Worm (Caenorhabditis elegans): ENCODE data around the gene ZC395.4.

ZC395.4 gene

DNA sequence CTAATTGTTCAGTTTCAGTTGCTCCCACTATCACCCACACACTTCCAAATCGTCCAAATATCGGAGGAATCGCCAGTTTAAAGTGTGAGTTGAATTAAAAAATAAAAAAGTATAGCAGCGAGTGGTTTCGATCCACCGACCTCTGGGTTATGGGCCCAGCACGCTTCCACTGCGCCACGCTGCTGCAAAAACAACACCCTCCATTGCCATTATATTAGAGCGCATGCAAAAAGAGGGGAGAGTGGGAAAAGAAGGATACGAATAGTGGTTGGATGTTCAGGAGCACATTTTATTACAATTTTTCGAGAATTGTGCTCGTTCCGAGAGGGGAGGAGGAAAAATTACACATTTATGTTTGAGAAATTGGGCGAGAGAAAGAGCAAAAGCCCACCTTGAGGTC lies 25.0 kb downstream of the ZC395.4 start (continued):
- TF ChIP-seq cebp-2 (GFP tag; IDR thresholded peaks at IDR 0.05) (0 out of 2 replicates have a peak, but pooled peaks have one; percentile 79), T07F8.4 (tag; optimal IDR thresholded peaks at IDR 0.05) (peak; percentile 26), mcd-1 (GFP tag; IDR thresholded peaks at IDR 0.05) (no peak; the same call in 1 of the 2 replicates), aptf-2 (GFP tag; conservative IDR thresholded peaks at IDR 0.05) (no peak), Y56A3A.18 (GFP tag; IDR thresholded peaks at IDR 0.05) (peak; percentile 85), hmg-20 (GFP tag; IDR thresholded peaks at IDR 0.05) (peak; percentile 74), lin-26 (GFP tag; IDR thresholded peaks at IDR 0.05) (peak; percentile 94), ztf-28 (GFP tag; IDR thresholded peaks at IDR 0.05) (0 out of 2 replicates have a peak, but pooled peaks have one; percentile 41), F57A8.1 (GFP tag; optimal IDR thresholded peaks at IDR 0.05) (peak; percentile 39), egrh-3 (GFP tag; IDR thresholded peaks at IDR 0.05) (0 out of 2 replicates have a peak, but pooled peaks have one; percentile 29), nfya-2 (GFP tag; IDR thresholded peaks at IDR 0.05) (0 out of 2 replicates have a peak, but pooled peaks have one; percentile 61), K11D2.4 (GFP tag; IDR thresholded peaks at IDR 0.05) (no peak), attf-6 (GFP tag; IDR thresholded peaks at IDR 0.05) (no peak), dox-1 (GFP tag; IDR thresholded peaks at IDR 0.05) (no peak), madf-3 (GFP tag; IDR thresholded peaks at IDR 0.05) (no peak), pha-4 (tag; optimal IDR thresholded peaks at IDR 0.05) (no peak), lin-40 (tag; optimal IDR thresholded peaks at IDR 0.05) (peak; percentile 38), gei-17 (GFP tag; optimal IDR thresholded peaks at IDR 0.05) (no peak), F57C9.4 (tag; optimal IDR thresholded peaks at IDR 0.05) (peak; percentile 81), lin-35 (GFP tag; optimal IDR thresholded peaks at IDR 0.05) (peak in 1 of 3 experiments; percentile 68), snpc-1.1 (tag; optimal IDR thresholded peaks at IDR 0.05; ENCODE audit: insufficient read depth) (peak; percentile 24), Y79H2A.3 (GFP tag; conservative IDR thresholded peaks at IDR 0.05) (no peak), chd-7 (tag; optimal IDR thresholded peaks at IDR 0.05) (peak; percentile 64), snpc-4 (GFP tag; optimal IDR thresholded peaks at IDR 0.05) (peak; percentile 64), snpc-4 (tag; optimal IDR thresholded peaks at IDR 0.05) (peak in 2 of 4 experiments; percentile 55 to 57), bed-1 (GFP tag; IDR thresholded peaks at IDR 0.05) (peak; percentile 87; the same call in 1 of the 2 replicates), madf-8 (GFP tag; conservative IDR thresholded peaks at IDR 0.05) (no peak), cebp-1 (GFP tag; IDR thresholded peaks at IDR 0.05) (peak; percentile 43; the same call in 1 of the 2 replicates), cebp-1 (tag; optimal IDR thresholded peaks at IDR 0.05) (no peak), athp-1 (tag; optimal IDR thresholded peaks at IDR 0.05) (peak; percentile 79)

DNA sequence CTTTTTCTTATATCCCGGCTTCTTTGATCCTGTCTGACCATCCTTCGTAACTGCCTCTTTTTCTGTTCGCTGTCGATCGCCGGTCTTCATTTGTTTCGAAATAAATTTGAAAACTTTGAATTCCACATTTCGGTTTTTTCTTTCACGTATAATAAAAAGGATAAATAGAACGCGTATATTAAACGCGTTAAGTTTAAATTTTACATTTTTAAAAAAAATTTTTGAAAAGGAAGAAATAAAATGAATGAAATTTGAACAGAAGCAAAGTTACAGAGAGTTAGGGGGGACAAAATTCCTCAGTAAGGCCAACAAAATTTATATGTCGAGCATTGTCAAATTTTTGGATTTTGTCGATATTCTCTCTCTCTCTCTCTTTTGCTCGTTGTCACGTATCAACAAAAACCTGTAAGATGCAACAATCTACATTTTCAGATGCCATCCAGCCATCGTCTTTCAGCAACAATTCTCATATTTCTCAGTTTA lies 31.9 kb downstream of the ZC395.4 start, which contains the start of the genes T15B12.2 and F52C9.5:
TSS of gene T15B12.2 (minus strand) at position 101 of the 483 bp plus-strand sequence.
TSS of gene F52C9.5 (plus strand) at position 433 of the 483 bp plus-strand sequence.
- TF ChIP-seq snpc-3.4 (tag; optimal IDR thresholded peaks at IDR 0.05) (no peak), Y56A3A.18 (GFP tag; IDR thresholded peaks at IDR 0.05) (no peak), F22D6.2 (tag; optimal IDR thresholded peaks at IDR 0.05) (no peak), ztf-26 (tag; optimal IDR thresholded peaks at IDR 0.05) (no peak), Y79H2A.3 (GFP tag; conservative IDR thresholded peaks at IDR 0.05) (no peak), egl-44 (GFP tag; IDR thresholded peaks at IDR 0.05) (no peak), F57C9.4 (tag; optimal IDR thresholded peaks at IDR 0.05) (no peak), ztf-25 (GFP tag; IDR thresholded peaks at IDR 0.05) (no peak), ZK185.1 (tag; optimal IDR thresholded peaks at IDR 0.05; ENCODE audit: poor library complexity, severe bottlenecking) (no peak), attf-5 (GFP tag; optimal IDR thresholded peaks at IDR 0.05) (no peak), cebp-2 (GFP tag; IDR thresholded peaks at IDR 0.05) (no peak), D2030.7 (GFP tag; IDR thresholded peaks at IDR 0.05) (no peak), gei-17 (GFP tag; optimal IDR thresholded peaks at IDR 0.05) (no peak), ztf-22 (GFP tag; optimal IDR thresholded peaks at IDR 0.05) (no peak)
